1 fruit fly cellular context compared by ENCODE assay signal in genomic region chr3L:3542498-3543322, dm6.
TF ChIP-seq lines count a peak whose summit lies in the region.

No protein-coding gene starts in this region.

TF ChIP-seq in whole organism, embryonic, 481 proteins besides CTCF, POLR2A, EP300 and RAD21 (continued from another document and continues in another):
- TF ChIP-seq gem (tag; optimal IDR thresholded peaks at IDR 0.05; lab: Kevin White, UChicago) (peak; percentile 77), Med (GFP tag; lab: Kevin White, UChicago) (peak; percentile 69), ato (GFP tag; IDR thresholded peaks at IDR 0.05; lab: Robert Waterston, UW; ENCODE audit: partially characterized antibody) (peak; percentile 57; the same call in 1 of the 2 replicates), CG14441 (GFP tag; IDR thresholded peaks at IDR 0.05; lab: Robert Waterston, UW) (no peak), Dbx (GFP tag; IDR thresholded peaks at IDR 0.05; lab: Robert Waterston, UW) (no peak), CG1024 (GFP tag; IDR thresholded peaks at IDR 0.05; lab: Robert Waterston, UW) (no peak), CG7745 (tag; optimal IDR thresholded peaks at IDR 0.05; lab: Kevin White, UChicago) (no peak), bbx (GFP tag; IDR thresholded peaks at IDR 0.05; lab: Robert Waterston, UW; ENCODE audit: partially characterized antibody) (peak; percentile 69), CG10565 (GFP tag; optimal IDR thresholded peaks at IDR 0.05; lab: Kevin White, UChicago) (no peak), Dip2 (GFP tag; IDR thresholded peaks at IDR 0.05; lab: Robert Waterston, UW) (no peak), CG8089 (GFP tag; optimal IDR thresholded peaks at IDR 0.05; lab: Kevin White, UChicago) (no peak), ab (GFP tag; optimal IDR thresholded peaks at IDR 0.05; lab: Kevin White, UChicago) (no peak), Kr (GFP tag; optimal IDR thresholded peaks at IDR 0.05; lab: Kevin White, UChicago) (no peak), amos (GFP tag; IDR thresholded peaks at IDR 0.05; lab: Robert Waterston, UW; ENCODE audit: partially characterized antibody) (no peak), lola (GFP tag; optimal IDR thresholded peaks at IDR 0.05; lab: Kevin White, UChicago) (peak in 1 of 3 experiments; percentile 56), CG12104 (GFP tag; optimal IDR thresholded peaks at IDR 0.05; lab: Kevin White, UChicago) (no peak), Mes4 (GFP tag; optimal IDR thresholded peaks at IDR 0.05; lab: Kevin White, UChicago) (no peak), CG2129 (GFP tag; IDR thresholded peaks at IDR 0.05; lab: Robert Waterston, UW; ENCODE audit: partially characterized antibody) (no peak), CG17912 (GFP tag; optimal IDR thresholded peaks at IDR 0.05; lab: Kevin White, UChicago) (no peak), seq (GFP tag; IDR thresholded peaks at IDR 0.05; lab: Robert Waterston, UW) (peak; percentile 10; the same call in 1 of the 2 replicates), Dad (GFP tag; optimal IDR thresholded peaks at IDR 0.05; lab: Kevin White, UChicago) (no peak), Lpt (GFP tag; optimal IDR thresholded peaks at IDR 0.05; lab: Kevin White, UChicago) (no peak), pros (GFP tag; optimal IDR thresholded peaks at IDR 0.05; lab: Kevin White, UChicago) (peak; percentile 44), Hand (GFP tag; optimal IDR thresholded peaks at IDR 0.05; lab: Kevin White, UChicago) (no peak), so (GFP tag; IDR thresholded peaks at IDR 0.05; lab: Robert Waterston, UW) (0 out of 3 replicates have a peak, but pooled peaks have one; percentile 34), sob (GFP tag; IDR thresholded peaks at IDR 0.05; lab: Robert Waterston, UW) (no peak), CG5953 (GFP tag; IDR thresholded peaks at IDR 0.05; lab: Robert Waterston, UW) (no peak), CG14014 (GFP tag; IDR thresholded peaks at IDR 0.05; lab: Robert Waterston, UW) (no peak), bcd (GFP tag; optimal IDR thresholded peaks at IDR 0.05; lab: Kevin White, UChicago) (peak; percentile 35), fd64A (GFP tag; optimal IDR thresholded peaks at IDR 0.05; lab: Kevin White, UChicago) (no peak), Bgb (GFP tag; IDR thresholded peaks at IDR 0.05; lab: Robert Waterston, UW; ENCODE audit: partially characterized antibody) (peak; percentile 61), Rx (GFP tag; IDR thresholded peaks at IDR 0.05; lab: Robert Waterston, UW) (no peak), tna (GFP tag; IDR thresholded peaks at IDR 0.05; lab: Robert Waterston, UW; ENCODE audit: partially characterized antibody) (no peak), zfh1 (GFP tag; IDR thresholded peaks at IDR 0.05; lab: Robert Waterston, UW) (no peak), peb (GFP tag; IDR thresholded peaks at IDR 0.05; lab: Robert Waterston, UW) (no peak), Poxn (GFP tag; IDR thresholded peaks at IDR 0.05; lab: Robert Waterston, UW) (no peak), mam (GFP tag; optimal IDR thresholded peaks at IDR 0.05; lab: Kevin White, UChicago) (no peak), CG11695 (GFP tag; IDR thresholded peaks at IDR 0.05; lab: Robert Waterston, UW) (no peak), E2f2 (GFP tag; IDR thresholded peaks at IDR 0.05; lab: Robert Waterston, UW) (no peak), CG7839 (tag; optimal IDR thresholded peaks at IDR 0.05; lab: Kevin White, UChicago) (peak; percentile 14), da (GFP tag; optimal IDR thresholded peaks at IDR 0.05; lab: Kevin White, UChicago) (no peak), esg (GFP tag; conservative IDR thresholded peaks at IDR 0.05; lab: Robert Waterston, UW) (no peak), CG11723 (GFP tag; optimal IDR thresholded peaks at IDR 0.05; lab: Kevin White, UChicago) (peak; percentile 2), CG12744 (GFP tag; optimal IDR thresholded peaks at IDR 0.05; lab: Kevin White, UChicago) (no peak), p53 (GFP tag; optimal IDR thresholded peaks at IDR 0.05; lab: Kevin White, UChicago) (no peak), Gsc (GFP tag; IDR thresholded peaks at IDR 0.05; lab: Robert Waterston, UW) (no peak), ro (GFP tag; IDR thresholded peaks at IDR 0.05; lab: Robert Waterston, UW) (no peak), CG17186 (GFP tag; optimal IDR thresholded peaks at IDR 0.05; lab: Kevin White, UChicago) (no peak), HLHmδ (GFP tag; optimal IDR thresholded peaks at IDR 0.05; lab: Kevin White, UChicago) (no peak), Sox100B (GFP tag; optimal IDR thresholded peaks at IDR 0.05; lab: Kevin White, UChicago) (peak; percentile 54), luna (GFP tag; optimal IDR thresholded peaks at IDR 0.05; lab: Kevin White, UChicago) (no peak), fd3F (GFP tag; optimal IDR thresholded peaks at IDR 0.05; lab: Kevin White, UChicago) (no peak), CG17802 (tag; optimal IDR thresholded peaks at IDR 0.05; lab: Kevin White, UChicago) (no peak), sima (GFP tag; optimal IDR thresholded peaks at IDR 0.05; lab: Kevin White, UChicago) (no peak), CG32532 (GFP tag; IDR thresholded peaks at IDR 0.05; lab: Robert Waterston, UW) (no peak), CG17361 (GFP tag; IDR thresholded peaks at IDR 0.05; lab: Robert Waterston, UW) (peak; percentile 58; the same call in 1 of the 3 replicates), Six4 (GFP tag; optimal IDR thresholded peaks at IDR 0.05; lab: Kevin White, UChicago) (no peak), Atf-2 (GFP tag; optimal IDR thresholded peaks at IDR 0.05; lab: Kevin White, UChicago) (no peak), CG15269 (tag; optimal IDR thresholded peaks at IDR 0.05; lab: Kevin White, UChicago) (peak; percentile 25), CG10543 (GFP tag; optimal IDR thresholded peaks at IDR 0.05; lab: Kevin White, UChicago) (peak; percentile 1), CG13775 (GFP tag; optimal IDR thresholded peaks at IDR 0.05; lab: Kevin White, UChicago) (peak; percentile 56), fd96Cb (tag; optimal IDR thresholded peaks at IDR 0.05; lab: Kevin White, UChicago) (peak; percentile 37), gfzf (GFP tag; optimal IDR thresholded peaks at IDR 0.05; lab: Kevin White, UChicago) (no peak), sr (GFP tag; IDR thresholded peaks at IDR 0.05; lab: Robert Waterston, UW) (no peak), NfI (GFP tag; optimal IDR thresholded peaks at IDR 0.05; lab: Kevin White, UChicago) (peak; percentile 54), unpg (GFP tag; optimal IDR thresholded peaks at IDR 0.05; lab: Kevin White, UChicago) (peak; percentile 40), fd102C (GFP tag; optimal IDR thresholded peaks at IDR 0.05; lab: Kevin White, UChicago) (no peak), scrt (GFP tag; optimal IDR thresholded peaks at IDR 0.05; lab: Kevin White, UChicago) (peak; percentile 11), pfk (GFP tag; optimal IDR thresholded peaks at IDR 0.05; lab: Kevin White, UChicago) (no peak), onecut (GFP tag; IDR thresholded peaks at IDR 0.05; lab: Robert Waterston, UW) (no peak), ap (GFP tag; IDR thresholded peaks at IDR 0.05; lab: Robert Waterston, UW) (no peak), CG11696 (GFP tag; IDR thresholded peaks at IDR 0.05; lab: Robert Waterston, UW) (no peak), Rfx (GFP tag; IDR thresholded peaks at IDR 0.05; lab: Robert Waterston, UW) (no peak), CHES-1-like (GFP tag; optimal IDR thresholded peaks at IDR 0.05; lab: Kevin White, UChicago) (no peak), CG17385 (GFP tag; optimal IDR thresholded peaks at IDR 0.05; lab: Kevin White, UChicago) (no peak), CG15514 (GFP tag; optimal IDR thresholded peaks at IDR 0.05; lab: Kevin White, UChicago) (no peak), Adf1 (GFP tag; IDR thresholded peaks at IDR 0.05; lab: Robert Waterston, UW) (peak; percentile 39; the same call in 1 of the 2 replicates), CG34224 (GFP tag; IDR thresholded peaks at IDR 0.05; lab: Robert Waterston, UW; ENCODE audit: partially characterized antibody) (no peak), tgo (GFP tag; IDR thresholded peaks at IDR 0.05; lab: Robert Waterston, UW) (no peak), Hr3 (GFP tag; optimal IDR thresholded peaks at IDR 0.05; lab: Kevin White, UChicago) (peak; percentile 23), shn (GFP tag; optimal IDR thresholded peaks at IDR 0.05; lab: Kevin White, UChicago) (peak; percentile 19), chinmo (GFP tag; IDR thresholded peaks at IDR 0.05; lab: Robert Waterston, UW; ENCODE audit: partially characterized antibody) (peak; percentile 77; the same call in 2 of the 4 replicates), CG9817 (tag; optimal IDR thresholded peaks at IDR 0.05; lab: Kevin White, UChicago) (no peak), CG7987 (GFP tag; optimal IDR thresholded peaks at IDR 0.05; lab: Kevin White, UChicago) (no peak), wdn (GFP tag; IDR thresholded peaks at IDR 0.05; lab: Robert Waterston, UW) (no peak), usp (GFP tag; optimal IDR thresholded peaks at IDR 0.05; lab: Kevin White, UChicago) (no peak), CG31365 (tag; optimal IDR thresholded peaks at IDR 0.05; lab: Kevin White, UChicago) (no peak), nerfin-2 (GFP tag; IDR thresholded peaks at IDR 0.05; lab: Robert Waterston, UW; ENCODE audit: partially characterized antibody) (no peak), cad (GFP tag; optimal IDR thresholded peaks at IDR 0.05; lab: Kevin White, UChicago) (no peak), exex (tag; optimal IDR thresholded peaks at IDR 0.05; lab: Kevin White, UChicago) (no peak), B-H2 (GFP tag; optimal IDR thresholded peaks at IDR 0.05; lab: Kevin White, UChicago) (no peak), CG10431 (GFP tag; optimal IDR thresholded peaks at IDR 0.05; lab: Kevin White, UChicago) (peak; percentile 21), Chrac-16 (GFP tag; optimal IDR thresholded peaks at IDR 0.05; lab: Kevin White, UChicago) (peak; percentile 25), CG2678 (tag; optimal IDR thresholded peaks at IDR 0.05; lab: Kevin White, UChicago) (peak; percentile 39), CG10147 (GFP tag; optimal IDR thresholded peaks at IDR 0.05; lab: Kevin White, UChicago) (no peak), Dek (tag; optimal IDR thresholded peaks at IDR 0.05; lab: Kevin White, UChicago) (no peak), Ptx1 (GFP tag; IDR thresholded peaks at IDR 0.05; lab: Robert Waterston, UW) (peak; percentile 28; the same call in 1 of the 2 replicates), CG15011 (GFP tag; optimal IDR thresholded peaks at IDR 0.05; lab: Kevin White, UChicago) (no peak), dan (GFP tag; IDR thresholded peaks at IDR 0.05; lab: Robert Waterston, UW) (no peak), CG1792 (GFP tag; optimal IDR thresholded peaks at IDR 0.05; lab: Kevin White, UChicago) (no peak), Camta (GFP tag; optimal IDR thresholded peaks at IDR 0.05; lab: Kevin White, UChicago) (no peak), CG2875 (GFP tag; optimal IDR thresholded peaks at IDR 0.05; lab: Kevin White, UChicago) (no peak), Sox102F (GFP tag; optimal IDR thresholded peaks at IDR 0.05; lab: Kevin White, UChicago) (peak; percentile 67), CG1602 (GFP tag; optimal IDR thresholded peaks at IDR 0.05; lab: Kevin White, UChicago) (peak; percentile 23), hth (optimal IDR thresholded peaks at IDR 0.05; lab: Kevin White, UChicago) (no peak), Doc3 (GFP tag; IDR thresholded peaks at IDR 0.05; lab: Robert Waterston, UW; ENCODE audit: partially characterized antibody) (no peak), tin (GFP tag; optimal IDR thresholded peaks at IDR 0.05; lab: Kevin White, UChicago) (no peak), eyg (GFP tag; optimal IDR thresholded peaks at IDR 0.05; lab: Kevin White, UChicago) (no peak), bab2 (GFP tag; optimal IDR thresholded peaks at IDR 0.05; lab: Kevin White, UChicago) (no peak), C15 (GFP tag; IDR thresholded peaks at IDR 0.05; lab: Robert Waterston, UW) (no peak), HLH54F (GFP tag; optimal IDR thresholded peaks at IDR 0.05; lab: Kevin White, UChicago) (no peak), CG2120 (GFP tag; optimal IDR thresholded peaks at IDR 0.05; lab: Kevin White, UChicago) (peak; percentile 54), CG34422 (GFP tag; IDR thresholded peaks at IDR 0.05; lab: Robert Waterston, UW) (no peak), fru (optimal IDR thresholded peaks at IDR 0.05; lab: Kevin White, UChicago) (no peak), CG17612 (GFP tag; IDR thresholded peaks at IDR 0.05; lab: Robert Waterston, UW) (no peak), CG3838 (GFP tag; optimal IDR thresholded peaks at IDR 0.05; lab: Kevin White, UChicago) (no peak), Fer2 (tag; optimal IDR thresholded peaks at IDR 0.05; lab: Kevin White, UChicago) (no peak), disco-r (GFP tag; optimal IDR thresholded peaks at IDR 0.05; lab: Kevin White, UChicago) (no peak), dimm (GFP tag; IDR thresholded peaks at IDR 0.05; lab: Robert Waterston, UW) (no peak), cas (GFP tag; IDR thresholded peaks at IDR 0.05; lab: Robert Waterston, UW) (no peak), Nf-YB (GFP tag; optimal IDR thresholded peaks at IDR 0.05; lab: Kevin White, UChicago) (no peak), dm (GFP tag; optimal IDR thresholded peaks at IDR 0.05; lab: Kevin White, UChicago) (no peak), Hmx (GFP tag; optimal IDR thresholded peaks at IDR 0.05; lab: Kevin White, UChicago) (no peak), Oli (tag; optimal IDR thresholded peaks at IDR 0.05; lab: Kevin White, UChicago) (peak; percentile 46), CG9609 (GFP tag; optimal IDR thresholded peaks at IDR 0.05; lab: Kevin White, UChicago) (no peak), CG18619 (GFP tag; optimal IDR thresholded peaks at IDR 0.05; lab: Kevin White, UChicago) (peak; percentile 34), odd (GFP tag; optimal IDR thresholded peaks at IDR 0.05; lab: Kevin White, UChicago) (no peak), CG31224 (GFP tag; IDR thresholded peaks at IDR 0.05; lab: Robert Waterston, UW) (no peak), Sry-β (GFP tag; optimal IDR thresholded peaks at IDR 0.05; lab: Kevin White, UChicago) (peak; percentile 26), CG16863 (GFP tag; optimal IDR thresholded peaks at IDR 0.05; lab: Kevin White, UChicago) (no peak), D (optimal IDR thresholded peaks at IDR 0.05; lab: Kevin White, UChicago) (no peak), D (GFP tag; optimal IDR thresholded peaks at IDR 0.05; lab: Kevin White, UChicago) (peak; percentile 24), CG12942 (GFP tag; optimal IDR thresholded peaks at IDR 0.05; lab: Kevin White, UChicago) (no peak), sc (optimal IDR thresholded peaks at IDR 0.05; lab: Kevin White, UChicago) (no peak), sc (GFP tag; optimal IDR thresholded peaks at IDR 0.05; lab: Kevin White, UChicago) (peak; percentile 14), oc (tag; optimal IDR thresholded peaks at IDR 0.05; lab: Kevin White, UChicago) (no peak), zf30C (GFP tag; optimal IDR thresholded peaks at IDR 0.05; lab: Kevin White, UChicago) (no peak), CG9215 (GFP tag; IDR thresholded peaks at IDR 0.05; lab: Robert Waterston, UW) (no peak)
